Worm (Caenorhabditis elegans): Measurements from ENCODE around the gene srsx-22.
A peak's percentile ranks its signal among the peaks of the same experiment; 100 is the strongest.

DNA sequence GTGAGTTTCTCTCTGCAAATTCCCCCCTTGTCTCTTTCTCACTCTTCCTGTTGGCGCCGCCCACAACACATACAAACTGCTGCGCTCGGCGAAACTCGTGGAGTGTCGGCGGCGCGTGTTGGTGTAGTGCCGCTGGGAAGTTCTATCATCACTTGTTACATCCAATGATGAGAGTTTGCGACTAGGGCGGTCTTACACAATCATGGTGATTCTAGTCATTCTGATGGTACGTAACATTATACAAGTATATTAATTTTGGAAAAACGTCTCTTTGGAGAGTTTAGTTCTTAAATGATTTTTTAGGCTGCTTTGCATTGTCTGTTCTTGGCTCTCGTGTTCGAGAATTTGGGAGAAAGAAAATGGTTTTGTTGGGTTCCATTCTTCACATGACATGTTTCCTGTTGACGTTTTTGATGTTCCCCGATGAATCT, 2.5 kb upstream of the srsx-22 start:
- no peak for TF ChIP-seq ref-1 (GFP tag; conservative IDR thresholded peaks at IDR 0.05)
- TF ChIP-seq cog-1 (tag; optimal IDR thresholded peaks at IDR 0.05): peak; percentile 72
- TF ChIP-seq flt-1 (GFP tag; IDR thresholded peaks at IDR 0.05): peak; percentile 48; the same call in 1 of the 2 replicates
- TF ChIP-seq ztf-23 (GFP tag; IDR thresholded peaks at IDR 0.05): peak; percentile 65; the same call in 1 of the 2 replicates
- no peak for TF ChIP-seq med-1 (GFP tag; optimal IDR thresholded peaks at IDR 0.05; ENCODE audit: insufficient read depth)
